Fruit fly (Drosophila melanogaster) whole organism, prepupa: ENCODE data around the gene TBC1D23.

Experiments used
- Blimp-1 ChIP-seq: fragments of 200-800 bp; sonication (Bioruptor generic); optimal IDR thresholded peaks from 3 replicates; lab custom pipeline; 2017; ENCODE audit warnings: missing biosample characterization, missing genetic modification characterization, mild to moderate bottlenecking, moderate library complexity, missing genetic modification reagents
- CG10631 ChIP-seq: fragments of 200-800 bp; sonication (Bioruptor generic); optimal IDR thresholded peaks from 2 replicates; lab custom pipeline; 2016; ENCODE audit warnings: missing biosample characterization, missing genetic modification characterization
- CG11762 ChIP-seq: fragments of 200-800 bp; sonication (Bioruptor generic); optimal IDR thresholded peaks from 3 replicates; lab custom pipeline; 2016; ENCODE audit warnings: missing biosample characterization, missing genetic modification characterization; ENCODE audit not compliant: insufficient read depth
- CG11902 ChIP-seq: fragments of 200-800 bp; sonication (Bioruptor generic); optimal IDR thresholded peaks from 3 replicates; lab custom pipeline; 2016; ENCODE audit warnings: missing biosample characterization, missing genetic modification characterization
- CG15336 ChIP-seq: fragments of 200-800 bp; sonication (Bioruptor generic); IDR thresholded peaks from 2 replicates; pipeline ENCODE4 v1.3.6; 2022; ENCODE audit warnings: missing biosample characterization, missing genetic modification characterization
- CG1621 ChIP-seq: fragments of 200-800 bp; sonication (Bioruptor generic); optimal IDR thresholded peaks from 3 replicates; lab custom pipeline; 2018; ENCODE audit warnings: missing biosample characterization, mild to moderate bottlenecking, missing genetic modification characterization
- CG16779 ChIP-seq: fragments of 200-800 bp; sonication (Bioruptor generic); optimal IDR thresholded peaks from 3 replicates; lab custom pipeline; 2017; ENCODE audit warnings: missing biosample characterization, mild to moderate bottlenecking, missing genetic modification characterization
- CG3032 ChIP-seq: fragments of 200-800 bp; optimal IDR thresholded peaks from 2 replicates; lab custom pipeline; 2019; ENCODE audit warnings: missing biosample characterization, mild to moderate bottlenecking, missing genetic modification characterization, moderate library complexity
- CG31627 ChIP-seq: fragments of 200-800 bp; sonication (Bioruptor generic); optimal IDR thresholded peaks from 3 replicates; lab custom pipeline; 2016; ENCODE audit warnings: missing biosample characterization, missing genetic modification characterization
- CG32006 ChIP-seq: fragments of 200-800 bp; sonication (Bioruptor generic); optimal IDR thresholded peaks from 3 replicates; lab custom pipeline; 2017; ENCODE audit warnings: missing biosample characterization, mild to moderate bottlenecking, missing genetic modification characterization
- CG34406 ChIP-seq: fragments of 200-800 bp; sonication (Bioruptor generic); optimal IDR thresholded peaks from 3 replicates; lab custom pipeline; 2016; ENCODE audit warnings: missing biosample characterization, missing genetic modification characterization
- CG3919 ChIP-seq: fragments of 200-800 bp; sonication (Bioruptor generic); optimal IDR thresholded peaks from 3 replicates; lab custom pipeline; 2016; ENCODE audit warnings: missing biosample characterization, missing genetic modification characterization
- CG4318 ChIP-seq: fragments of 200-800 bp; sonication (Bioruptor generic); optimal IDR thresholded peaks from 3 replicates; lab custom pipeline; 2017; ENCODE audit warnings: missing biosample characterization, mild to moderate bottlenecking, missing genetic modification characterization
- CG6163 ChIP-seq: fragments of 200-800 bp; sonication (Bioruptor generic); IDR thresholded peaks from 3 replicates; pipeline ENCODE4 v1.3.6; 2022; ENCODE audit warnings: missing biosample characterization, missing genetic modification characterization
- CG6792 ChIP-seq: fragments of 200-800 bp; sonication (Bioruptor generic); optimal IDR thresholded peaks from 3 replicates; lab custom pipeline; 2016; ENCODE audit warnings: missing biosample characterization, missing genetic modification characterization
- CG6808 ChIP-seq: fragments of 200-800 bp; sonication (Bioruptor generic); optimal IDR thresholded peaks from 3 replicates; lab custom pipeline; 2017; ENCODE audit warnings: missing biosample characterization, missing genetic modification characterization, mild to moderate bottlenecking, moderate library complexity, missing genetic modification reagents
- CG6854 ChIP-seq: fragments of 200-800 bp; sonication (Bioruptor generic); optimal IDR thresholded peaks from 2 replicates; lab custom pipeline; 2017; ENCODE audit warnings: missing biosample characterization, mild to moderate bottlenecking, missing genetic modification characterization
- CG7368 ChIP-seq: fragments of 200-800 bp; sonication (Bioruptor generic); optimal IDR thresholded peaks from 3 replicates; lab custom pipeline; 2016; ENCODE audit warnings: missing biosample characterization, missing genetic modification characterization
- CG8119 ChIP-seq: fragments of 200-800 bp; sonication (Bioruptor generic); IDR thresholded peaks from 3 replicates; pipeline ENCODE4 v1.3.6; 2022; ENCODE audit warnings: missing biosample characterization, missing genetic modification characterization
- CG8319 ChIP-seq: fragments of 200-800 bp; sonication (Bioruptor generic); optimal IDR thresholded peaks from 3 replicates; lab custom pipeline; 2016; ENCODE audit warnings: missing biosample characterization, missing genetic modification characterization
- CG9139 ChIP-seq: fragments of 200-800 bp; sonication (Bioruptor generic); optimal IDR thresholded peaks from 3 replicates; lab custom pipeline; 2017; ENCODE audit warnings: missing biosample characterization, mild to moderate bottlenecking, missing genetic modification characterization
- Eip75B ChIP-seq: fragments of 200-800 bp; sonication (Bioruptor generic); optimal IDR thresholded peaks from 3 replicates; lab custom pipeline; 2016; ENCODE audit warnings: missing biosample characterization, missing genetic modification characterization
- Eip78C ChIP-seq: fragments of 200-800 bp; sonication (Bioruptor generic); peaks from one replicate; lab custom pipeline; 2016; ENCODE audit warnings: missing biosample characterization, missing genetic modification characterization
- Eip93F ChIP-seq: fragments of 200-800 bp; sonication (Bioruptor generic); optimal IDR thresholded peaks from 2 replicates; lab custom pipeline; 2016; ENCODE audit warnings: missing biosample characterization, mild to moderate bottlenecking, missing genetic modification characterization
- Ets21C ChIP-seq: fragments of 200-800 bp; sonication (Bioruptor generic); optimal IDR thresholded peaks from 3 replicates; lab custom pipeline; 2016; ENCODE audit warnings: missing biosample characterization, missing genetic modification characterization
- Ets96B ChIP-seq: fragments of 200-800 bp; optimal IDR thresholded peaks from 2 replicates; lab custom pipeline; 2019; ENCODE audit warnings: missing biosample characterization, mild to moderate bottlenecking, missing genetic modification characterization, moderate library complexity
- Gug ChIP-seq: fragments of 200-800 bp; sonication (Bioruptor generic); IDR thresholded peaks from 2 replicates; pipeline ENCODE4 v1.3.6; 2022; ENCODE audit warnings: missing biosample characterization, missing genetic modification characterization
- Hr38 ChIP-seq: sonication (Bioruptor generic); optimal IDR thresholded peaks from 2 replicates; lab custom pipeline; 2016; ENCODE audit warnings: missing biosample characterization, missing genetic modification characterization
- Hr39 ChIP-seq: fragments of 200-800 bp; sonication (Bioruptor generic); optimal IDR thresholded peaks from 2 replicates; lab custom pipeline; 2016; ENCODE audit warnings: missing biosample characterization, missing genetic modification characterization
- Hr4 ChIP-seq: fragments of 200-800 bp; sonication (Bioruptor generic); optimal IDR thresholded peaks from 3 replicates; lab custom pipeline; 2016; ENCODE audit warnings: missing biosample characterization, missing genetic modification characterization
- Lpt ChIP-seq: fragments of 200-800 bp; sonication (Bioruptor generic); optimal IDR thresholded peaks from 3 replicates; lab custom pipeline; 2016; ENCODE audit warnings: missing biosample characterization, missing genetic modification characterization
- Met ChIP-seq: fragments of 200-800 bp; sonication (Bioruptor generic); optimal IDR thresholded peaks from 3 replicates; lab custom pipeline; 2016; ENCODE audit warnings: missing biosample characterization, missing genetic modification characterization
- OdsH ChIP-seq: fragments of 200-800 bp; sonication (Bioruptor generic); optimal IDR thresholded peaks from 3 replicates; lab custom pipeline; 2016; ENCODE audit warnings: missing biosample characterization, missing genetic modification characterization
- Sox102F ChIP-seq: fragments of 200-800 bp; sonication (Bioruptor generic); optimal IDR thresholded peaks from 2 replicates; lab custom pipeline; 2016; ENCODE audit warnings: missing biosample characterization, mild to moderate bottlenecking, missing genetic modification characterization
- Sox14 ChIP-seq: fragments of 200-800 bp; sonication (Bioruptor generic); optimal IDR thresholded peaks from 3 replicates; lab custom pipeline; 2016; ENCODE audit warnings: missing biosample characterization, missing genetic modification characterization
- Sox15 ChIP-seq: fragments of 200-800 bp; sonication (Bioruptor generic); optimal IDR thresholded peaks from 3 replicates; lab custom pipeline; 2016; ENCODE audit warnings: missing biosample characterization, missing genetic modification characterization
- achi ChIP-seq: fragments of 200-800 bp; sonication (Bioruptor generic); optimal IDR thresholded peaks from 3 replicates; lab custom pipeline; 2016; ENCODE audit warnings: missing biosample characterization, missing genetic modification characterization
- cyc ChIP-seq: fragments of 200-800 bp; sonication (Bioruptor generic); optimal IDR thresholded peaks from 3 replicates; lab custom pipeline; 2016; ENCODE audit warnings: missing biosample characterization, missing genetic modification characterization
- dac ChIP-seq: fragments of 200-800 bp; sonication (Bioruptor generic); optimal IDR thresholded peaks from 2 replicates; lab custom pipeline; 2017; ENCODE audit warnings: missing biosample characterization, mild to moderate bottlenecking, missing genetic modification characterization
- eg ChIP-seq: fragments of 200-800 bp; sonication (Bioruptor generic); IDR thresholded peaks from 3 replicates; pipeline ENCODE4 v1.3.6; 2022; ENCODE audit warnings: missing biosample characterization, missing genetic modification characterization
- esn ChIP-seq: fragments of 200-800 bp; sonication (Bioruptor generic); optimal IDR thresholded peaks from 2 replicates; lab custom pipeline; 2016; ENCODE audit warnings: missing biosample characterization, mild to moderate bottlenecking, missing genetic modification characterization, moderate library complexity
- fd59A ChIP-seq: fragments of 200-800 bp; sonication (Bioruptor generic); optimal IDR thresholded peaks from 2 replicates; lab custom pipeline; 2017; ENCODE audit warnings: missing biosample characterization, mild to moderate bottlenecking, missing genetic modification characterization, missing genetic modification reagents
- fd85E ChIP-seq: fragments of 200-800 bp; sonication (Bioruptor generic); optimal IDR thresholded peaks from 3 replicates; lab custom pipeline; 2016; ENCODE audit warnings: missing biosample characterization, missing genetic modification characterization
- lz ChIP-seq: fragments of 200-800 bp; sonication (Bioruptor generic); optimal IDR thresholded peaks from 3 replicates; lab custom pipeline; 2016; ENCODE audit warnings: missing biosample characterization, missing genetic modification characterization
- pdm3 ChIP-seq: fragments of 200-800 bp; sonication (Bioruptor generic); optimal IDR thresholded peaks from 3 replicates; lab custom pipeline; 2016; ENCODE audit warnings: missing biosample characterization, missing genetic modification characterization
- salr ChIP-seq, 2 experiments: fragments of 200-800 bp; sonication (Bioruptor generic); optimal IDR thresholded peaks; 3 replicates each; lab custom pipeline; 2016 to 2018; ENCODE audit warnings: missing biosample characterization in 2 of 2, missing genetic modification characterization in 2 of 2, mild to moderate bottlenecking in 1 of 2
- ss ChIP-seq, 2 experiments: fragments of 200-800 bp; sonication (Bioruptor generic); optimal IDR thresholded peaks; 2 replicates in 1 of 2; 3 replicates in 1 of 2; lab custom pipeline; 2017 to 2018; ENCODE audit warnings: mild to moderate bottlenecking in 2 of 2, missing biosample characterization in 2 of 2, missing genetic modification characterization in 2 of 2, moderate library complexity in 1 of 2
- svp ChIP-seq: fragments of 200-800 bp; sonication (Bioruptor generic); peaks from one replicate; lab custom pipeline; 2016; ENCODE audit warnings: missing biosample characterization, missing genetic modification characterization
- topi ChIP-seq: fragments of 200-800 bp; sonication (Bioruptor generic); optimal IDR thresholded peaks from 3 replicates; lab custom pipeline; 2016; ENCODE audit warnings: missing biosample characterization, missing genetic modification characterization
- vri ChIP-seq: fragments of 200-800 bp; sonication (Bioruptor generic); optimal IDR thresholded peaks from 3 replicates; lab custom pipeline; 2016; ENCODE audit warnings: missing biosample characterization, mild to moderate bottlenecking, missing genetic modification characterization

The TBC1D23 gene

DNA sequence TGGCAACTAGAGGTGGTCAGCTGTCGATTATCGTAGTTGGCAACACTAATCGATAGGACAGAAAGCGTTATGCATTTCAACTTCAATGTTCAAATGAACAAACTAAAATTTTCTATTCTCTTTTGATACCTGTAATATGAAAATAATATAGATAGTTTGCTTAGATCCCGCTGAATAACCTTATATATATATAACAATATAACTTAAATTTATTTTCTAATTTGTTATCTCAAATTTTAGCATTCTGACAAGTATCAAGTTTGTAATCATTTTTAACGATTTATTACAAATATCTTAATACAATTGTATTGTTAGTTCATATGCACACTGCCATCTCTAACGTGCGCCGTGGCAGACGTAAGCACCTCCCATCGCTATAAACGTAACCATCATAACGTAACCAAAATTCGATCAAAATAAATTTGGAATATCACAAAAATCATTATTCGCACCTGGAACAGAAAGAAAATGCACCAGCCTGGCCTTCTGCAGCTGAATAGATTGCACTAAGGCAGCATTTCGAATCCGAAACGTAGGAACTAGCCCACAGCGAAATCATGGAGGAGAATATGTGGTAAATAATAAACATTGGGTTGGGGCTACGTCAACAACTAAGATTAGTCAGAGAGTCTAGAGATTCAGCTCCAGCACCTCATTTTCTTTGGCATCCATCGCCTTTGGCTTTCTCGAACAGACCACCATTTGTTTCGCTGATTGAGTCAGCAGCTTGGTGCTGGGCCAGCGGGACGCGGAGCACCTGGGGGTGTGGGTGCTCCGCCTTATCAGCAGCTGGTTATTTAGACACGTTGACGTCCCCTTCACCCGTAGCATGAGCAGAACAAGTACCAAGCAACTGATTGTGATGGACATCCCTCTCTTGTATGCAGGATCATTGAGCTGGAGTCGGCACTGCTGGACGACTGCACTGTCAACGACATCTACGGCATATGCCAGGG, at the start of gene TBC1D23, which contains the start of gene Pino:
TBC1D23 (plus strand) TSS at position 385 of the 956 bp plus-strand sequence.
Pino (minus strand) TSS at position 22 of the 956 bp plus-strand sequence.
- TF ChIP-seq CG11762 (GFP tag; lab: Kevin White, UChicago): peak; percentile 46
- TF ChIP-seq CG10631: peak; percentile 76
- TF ChIP-seq Ets96B: peak; percentile 65
- peak; percentile 50 for TF ChIP-seq Gug (GFP tag; lab: Robert Waterston, UW)
- TF ChIP-seq Hr39: peak; percentile 67
- TF ChIP-seq CG4318 (GFP tag; lab: Kevin White, UChicago): no peak
- TF ChIP-seq achi (GFP tag; lab: Kevin White, UChicago): peak; percentile 38
- TF ChIP-seq CG32006 (GFP tag; lab: Kevin White, UChicago): peak; percentile 69
- TF ChIP-seq Ets21C (GFP tag; lab: Kevin White, UChicago): no peak
- no peak for TF ChIP-seq CG6854 (GFP tag; lab: Kevin White, UChicago)
- TF ChIP-seq Lpt (GFP tag; lab: Kevin White, UChicago): peak; percentile 22
- TF ChIP-seq cyc (GFP tag; lab: Kevin White, UChicago): peak; percentile 71
- TF ChIP-seq CG34406 (GFP tag; lab: Kevin White, UChicago): peak; percentile 38
- no peak for TF ChIP-seq CG9139 (GFP tag; lab: Kevin White, UChicago)
- no peak for TF ChIP-seq fd85E (GFP tag; lab: Kevin White, UChicago)
- TF ChIP-seq Met: no peak
- TF ChIP-seq CG3032 (tag; lab: Kevin White, UChicago): peak; percentile 79
- TF ChIP-seq OdsH: peak; percentile 78
- peak; percentile 62; the same call in 1 of the 2 replicates for TF ChIP-seq CG15336
- TF ChIP-seq CG8119 (GFP tag; lab: Robert Waterston, UW): peak; percentile 61; the same call in 2 of the 3 replicates
- peak; percentile 77 for TF ChIP-seq eg (GFP tag; lab: Robert Waterston, UW)
- TF ChIP-seq Eip78C (GFP tag; lab: Kevin White, UChicago): peak; percentile 78
- TF ChIP-seq Eip93F: peak; percentile 38
- TF ChIP-seq CG6792: peak; percentile 61
- TF ChIP-seq Sox15 (GFP tag; lab: Kevin White, UChicago): peak; percentile 44
- TF ChIP-seq CG3919 (GFP tag; lab: Kevin White, UChicago): peak; percentile 56
- peak; percentile 72 for TF ChIP-seq lz (GFP tag; lab: Kevin White, UChicago)
- TF ChIP-seq svp (GFP tag; lab: Kevin White, UChicago): peak; percentile 74
- TF ChIP-seq vri (GFP tag; lab: Kevin White, UChicago): no peak
- TF ChIP-seq Eip75B (GFP tag; lab: Kevin White, UChicago): peak; percentile 27
- peak; percentile 43 for TF ChIP-seq CG11902 (GFP tag; lab: Kevin White, UChicago)
- peak; percentile 68 for TF ChIP-seq esn (GFP tag; lab: Kevin White, UChicago)
- TF ChIP-seq CG8319 (GFP tag; lab: Kevin White, UChicago): peak; percentile 16
- TF ChIP-seq ss (GFP tag; optimal IDR thresholded peaks at IDR 0.05; lab: Kevin White, UChicago): peak in 1 of 2 experiments; percentile 46
- peak; percentile 55 for TF ChIP-seq Sox14 (GFP tag; lab: Kevin White, UChicago)
- TF ChIP-seq Hr4: peak; percentile 70
- peak; percentile 57 for TF ChIP-seq topi
- TF ChIP-seq CG7368: peak; percentile 38
- peak; percentile 71 for TF ChIP-seq CG6163
- TF ChIP-seq CG16779 (tag; lab: Kevin White, UChicago): no peak
- TF ChIP-seq dac (GFP tag; lab: Kevin White, UChicago): peak; percentile 19
- peak; percentile 70 for TF ChIP-seq CG31627 (GFP tag; lab: Kevin White, UChicago)
- TF ChIP-seq salr (GFP tag; optimal IDR thresholded peaks at IDR 0.05; lab: Kevin White, UChicago): peak; percentile 40 to 53
- TF ChIP-seq Blimp-1: peak; percentile 1
- peak; percentile 20 for TF ChIP-seq fd59A (GFP tag; lab: Kevin White, UChicago)
- TF ChIP-seq Hr38 (GFP tag; lab: Kevin White, UChicago): no peak
- TF ChIP-seq Sox102F: peak; percentile 45
- TF ChIP-seq CG6808 (GFP tag; lab: Kevin White, UChicago): peak; percentile 28
- peak; percentile 22 for TF ChIP-seq CG1621
- TF ChIP-seq pdm3 (GFP tag; lab: Kevin White, UChicago): peak; percentile 68
